Worm (Caenorhabditis elegans): ENCODE results near the gene Y54G11A.3.

Gene Y54G11A.3

ce11 chrII:14257943-14258342 lies 18.5 kb upstream of the Y54G11A.3 start:
- TF ChIP-seq mdt-29 (GFP tag; IDR thresholded peaks at IDR 0.05) = no peak
- peak; percentile 76 for TF ChIP-seq set-16 (GFP tag; IDR thresholded peaks at IDR 0.05)

- TF ChIP-seq nhr-48 (tag; optimal IDR thresholded peaks at IDR 0.05) = no peak
- TF ChIP-seq zfp-3 (GFP tag; conservative IDR thresholded peaks at IDR 0.05) = no peak
- TF ChIP-seq mdt-29 (GFP tag; IDR thresholded peaks at IDR 0.05) = no peak
- no peak for TF ChIP-seq mdl-1 (tag; optimal IDR thresholded peaks at IDR 0.05)
- no peak for TF ChIP-seq sdz-12 (GFP tag; optimal IDR thresholded peaks at IDR 0.05)
- no peak for TF ChIP-seq tra-1 (GFP tag; IDR thresholded peaks at IDR 0.05)
- TF ChIP-seq arid-1 (GFP tag; conservative IDR thresholded peaks at IDR 0.05) = no peak
- TF ChIP-seq lin-13 (GFP tag; optimal IDR thresholded peaks at IDR 0.05) = no peak
- no peak for TF ChIP-seq php-3 (GFP tag; IDR thresholded peaks at IDR 0.05)
- TF ChIP-seq dpl-1 (GFP tag; optimal IDR thresholded peaks at IDR 0.05) = no peak
- TF ChIP-seq hlh-30 (tag; optimal IDR thresholded peaks at IDR 0.05; ENCODE audit: insufficient read depth) = no peak
- TF ChIP-seq rbr-2 (tag; optimal IDR thresholded peaks at IDR 0.05) = no peak
- TF ChIP-seq skn-1 (tag; optimal IDR thresholded peaks at IDR 0.05) = no peak
- no peak for TF ChIP-seq ZK337.2 (GFP tag; IDR thresholded peaks at IDR 0.05)
Observed at ce11 chrII:14269142-14269593, 7.3 kb upstream of the Y54G11A.3 start, which contains the start of gene Y54G11A.1. Gene Y54G11A.1 (minus strand): TSS chrII:14269192.

- TF ChIP-seq pha-4 (GFP tag; IDR thresholded peaks at IDR 0.05) = no peak
- no peak for TF ChIP-seq pha-4 (tag; optimal IDR thresholded peaks at IDR 0.05)
- no peak for TF ChIP-seq mdl-1 (tag; optimal IDR thresholded peaks at IDR 0.05)
- TF ChIP-seq Y5F2A.4 (GFP tag; optimal IDR thresholded peaks at IDR 0.05) = no peak
- TF ChIP-seq ztf-11 (tag; optimal IDR thresholded peaks at IDR 0.05) = no peak
- no peak for TF ChIP-seq attf-4 (tag; optimal IDR thresholded peaks at IDR 0.05)
- no peak for TF ChIP-seq unc-39 (tag; optimal IDR thresholded peaks at IDR 0.05)
- TF ChIP-seq hmg-1.1 (GFP tag; IDR thresholded peaks at IDR 0.05) = no peak
- TF ChIP-seq snpc-1.2 (GFP tag; IDR thresholded peaks at IDR 0.05) = no peak
- no peak for TF ChIP-seq tag-97 (GFP tag; IDR thresholded peaks at IDR 0.05)
- TF ChIP-seq dmd-6 (GFP tag; IDR thresholded peaks at IDR 0.05) = no peak
- TF ChIP-seq Y48G9A.11 (GFP tag; IDR thresholded peaks at IDR 0.05) = no peak
- no peak for TF ChIP-seq ceh-20 (GFP tag; IDR thresholded peaks at IDR 0.05)
- TF ChIP-seq fkh-10 (GFP tag; optimal IDR thresholded peaks at IDR 0.05) = no peak
- TF ChIP-seq aly-2 (tag; optimal IDR thresholded peaks at IDR 0.05) = no peak
- TF ChIP-seq Y75B8A.6 (GFP tag; IDR thresholded peaks at IDR 0.05) = no peak
- TF ChIP-seq nhr-6 (tag; optimal IDR thresholded peaks at IDR 0.05) = no peak
- TF ChIP-seq vab-7 (GFP tag; IDR thresholded peaks at IDR 0.05) = no peak
- no peak for TF ChIP-seq zip-11 (GFP tag; IDR thresholded peaks at IDR 0.05)
- TF ChIP-seq lin-39 (tag; optimal IDR thresholded peaks at IDR 0.05) = no peak
- TF ChIP-seq lin-15B (tag; optimal IDR thresholded peaks at IDR 0.05) = no peak
Observed at ce11 chrII:14269839-14270238, 6.6 kb upstream of the Y54G11A.3 start.

DNA sequence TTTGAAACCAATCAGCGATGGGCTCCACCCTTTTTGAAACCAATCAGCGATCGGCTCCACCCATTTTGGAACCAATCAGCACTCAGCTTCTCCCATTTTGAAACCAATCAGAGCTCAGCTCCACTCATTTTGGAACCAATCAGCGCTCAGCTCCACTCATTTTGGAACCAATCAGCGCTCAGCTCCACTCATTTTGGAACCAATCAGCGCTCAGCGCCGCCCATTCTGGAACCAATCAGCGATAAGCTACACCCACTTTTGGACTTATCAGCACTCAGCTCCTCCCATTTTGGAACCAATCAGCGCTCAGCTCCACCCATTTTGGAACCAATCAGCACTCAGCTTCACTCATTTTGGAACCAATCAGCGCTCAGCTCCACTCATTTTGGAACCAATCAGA lies 1.4 kb upstream of the Y54G11A.3 start:
- TF ChIP-seq nhr-42 (GFP tag; IDR thresholded peaks at IDR 0.05) (peak; percentile 71; the same call in 1 of the 2 replicates), set-16 (GFP tag; IDR thresholded peaks at IDR 0.05) (0 out of 2 replicates have a peak, but pooled peaks have one; percentile 10)

ce11 chrII:14287277-14287676 lies 10.9 kb downstream of the Y54G11A.3 start, which contains the start of gene srh-41:
Gene srh-41 (minus strand): TSS chrII:14287377.
- TF ChIP-seq lsy-2 (tag; optimal IDR thresholded peaks at IDR 0.05) (no peak), zfp-2 (tag; optimal IDR thresholded peaks at IDR 0.05) (no peak), ZK337.2 (GFP tag; IDR thresholded peaks at IDR 0.05) (no peak), nhr-76 (tag; optimal IDR thresholded peaks at IDR 0.05) (no peak), zip-2 (tag; optimal IDR thresholded peaks at IDR 0.05) (no peak), lin-13 (GFP tag; optimal IDR thresholded peaks at IDR 0.05) (no peak), lin-29 (GFP tag; IDR thresholded peaks at IDR 0.05) (no peak), hif-1 (tag; optimal IDR thresholded peaks at IDR 0.05) (no peak), zip-11 (GFP tag; IDR thresholded peaks at IDR 0.05) (no peak), zag-1 (tag; optimal IDR thresholded peaks at IDR 0.05) (no peak), T20F7.1 (GFP tag; optimal IDR thresholded peaks at IDR 0.05) (no peak), nhr-28 (tag; optimal IDR thresholded peaks at IDR 0.05) (no peak)
